Worm (Caenorhabditis elegans) whole organism, L4 larva: ENCODE data around the gene ZK1290.1.
A peak's percentile ranks its signal among the peaks of the same experiment; 100 is the strongest.

ENCODE experiments used
- F49E8.2 ChIP-seq: sonication (generic microtip); optimal IDR thresholded peaks from 2 replicates; lab custom pipeline; 2016; ENCODE audit warnings: missing compliant biosample characterization, mild to moderate bottlenecking, missing genetic modification characterization, borderline replicate concordance
- Y105C5A.15 ChIP-seq: fragments of 200-800 bp; sonication (Bioruptor generic); IDR thresholded peaks from 2 replicates; pipeline ENCODE4 v1.3.6; 2022; ENCODE audit warnings: missing genetic modification characterization, missing compliant biosample characterization
- Y5F2A.4 ChIP-seq: fragments of 200-800 bp; sonication (Bioruptor generic); optimal IDR thresholded peaks from 2 replicates; lab custom pipeline; 2018; ENCODE audit warnings: mild to moderate bottlenecking, missing genetic modification characterization, missing compliant biosample characterization
- ZK337.2 ChIP-seq: fragments of 200-800 bp; sonication (Bioruptor generic); IDR thresholded peaks from 2 replicates; pipeline ENCODE4 v1.3.6; 2022; ENCODE audit warnings: missing genetic modification reagents, missing genetic modification characterization, missing compliant biosample characterization
- aha-1 ChIP-seq: fragments of 150-350 bp; peaks from one replicate; lab custom pipeline; 2014; ENCODE audit warnings: missing biosample characterization, missing genetic modification characterization
- ceh-28 ChIP-seq: fragments of 150-350 bp; optimal IDR thresholded peaks from 2 replicates; lab custom pipeline; 2014; ENCODE audit warnings: missing biosample characterization, missing genetic modification reagents, missing genetic modification characterization
- cey-2 ChIP-seq: sonication (generic microtip); optimal IDR thresholded peaks from 3 replicates; lab custom pipeline; 2017; ENCODE audit warnings: missing genetic modification characterization, mild to moderate bottlenecking, missing compliant biosample characterization, antibody characterized with exemption, borderline replicate concordance; ENCODE audit not compliant: insufficient read depth
- daf-12 ChIP-seq: fragments of 150-350 bp; optimal IDR thresholded peaks from 2 replicates; lab custom pipeline; 2014; ENCODE audit warnings: missing biosample characterization, missing genetic modification reagents, missing genetic modification characterization
- daf-16 ChIP-seq, 3 experiments: sonication (generic microtip); optimal IDR thresholded peaks; 2 replicates each; lab custom pipeline; 2016 to 2017; ENCODE audit warnings: missing genetic modification characterization in 3 of 3, missing genetic modification reagents in 3 of 3, mild to moderate bottlenecking in 2 of 3, missing compliant biosample characterization in 2 of 3, missing biosample characterization in 1 of 3, moderate library complexity in 1 of 3
- daf-19 ChIP-seq: fragments of 200-800 bp; sonication (Bioruptor generic); conservative IDR thresholded peaks from 2 replicates; pipeline ENCODE4 v1.3.6; 2022; ENCODE audit warnings: missing genetic modification characterization, missing compliant biosample characterization
- fkh-10 ChIP-seq: fragments of 150-350 bp; optimal IDR thresholded peaks from 2 replicates; lab custom pipeline; 2014; ENCODE audit warnings: missing biosample characterization, missing genetic modification reagents, missing genetic modification characterization
- fos-1 ChIP-seq: fragments of 150-350 bp; optimal IDR thresholded peaks from 2 replicates; lab custom pipeline; 2014; ENCODE audit warnings: missing biosample characterization, missing genetic modification characterization
- hlh-11 ChIP-seq: fragments of 200-800 bp; sonication (Bioruptor generic); optimal IDR thresholded peaks from 2 replicates; lab custom pipeline; 2018; ENCODE audit warnings: mild to moderate bottlenecking, missing genetic modification characterization, missing compliant biosample characterization
- lin-38 ChIP-seq: fragments of 200-800 bp; sonication (Bioruptor generic); IDR thresholded peaks from 2 replicates; pipeline ENCODE4 v1.3.6; 2022; ENCODE audit warnings: missing genetic modification reagents, missing genetic modification characterization, missing compliant biosample characterization
- lsy-2 ChIP-seq, 2 experiments: fragments of 150-350 bp in 1 of 2; sonication (generic microtip) in 1 of 2; optimal IDR thresholded peaks; 2 replicates each; lab custom pipeline; 2014 to 2017; ENCODE audit warnings: missing biosample characterization in 2 of 2, missing genetic modification characterization in 2 of 2
- madf-5 ChIP-seq, 2 experiments: fragments of 200-800 bp; sonication (Bioruptor generic); IDR thresholded peaks; 2 replicates each; pipeline ENCODE4 v1.3.6; 2022; ENCODE audit warnings: missing compliant biosample characterization in 2 of 2, missing genetic modification characterization in 2 of 2
- madf-9 ChIP-seq: fragments of 200-800 bp; sonication (Bioruptor generic); conservative IDR thresholded peaks from 2 replicates; pipeline ENCODE4 v1.3.6; 2022; ENCODE audit warnings: missing genetic modification reagents, missing genetic modification characterization, missing compliant biosample characterization
- mdl-1 ChIP-seq, 2 experiments: fragments of 150-350 bp in 1 of 2; sonication (generic microtip) in 1 of 2; optimal IDR thresholded peaks; 2 replicates each; lab custom pipeline; 2014 to 2017; ENCODE audit warnings: missing biosample characterization in 2 of 2, missing genetic modification characterization in 2 of 2
- mxl-3 ChIP-seq: fragments of 200-800 bp; sonication (Bioruptor generic); optimal IDR thresholded peaks from 2 replicates; lab custom pipeline; 2018; ENCODE audit warnings: mild to moderate bottlenecking, missing genetic modification characterization, missing compliant biosample characterization
- nhr-102 ChIP-seq: sonication (generic microtip); optimal IDR thresholded peaks from 2 replicates; lab custom pipeline; 2016; ENCODE audit warnings: mild to moderate bottlenecking, missing genetic modification characterization, moderate library complexity, missing compliant biosample characterization
- nhr-111 ChIP-seq: fragments of 200-800 bp; sonication (Bioruptor generic); optimal IDR thresholded peaks from 2 replicates; lab custom pipeline; 2018; ENCODE audit warnings: mild to moderate bottlenecking, missing genetic modification characterization, missing compliant biosample characterization
- nhr-25 ChIP-seq: sonication (generic microtip); optimal IDR thresholded peaks from 2 replicates; lab custom pipeline; 2017; ENCODE audit warnings: missing genetic modification characterization, mild to moderate bottlenecking, missing compliant biosample characterization, antibody characterized with exemption, moderate library complexity, borderline replicate concordance; ENCODE audit not compliant: insufficient read depth
- nhr-28 ChIP-seq: fragments of 150-350 bp; optimal IDR thresholded peaks from 2 replicates; lab custom pipeline; 2014; ENCODE audit warnings: missing biosample characterization, missing genetic modification characterization
- nhr-42 ChIP-seq: fragments of 200-800 bp; sonication (Bioruptor generic); IDR thresholded peaks from 2 replicates; pipeline ENCODE4 v1.3.6; 2022; ENCODE audit warnings: missing genetic modification characterization, missing compliant biosample characterization
- php-3 ChIP-seq: fragments of 200-800 bp; sonication (Bioruptor generic); IDR thresholded peaks from 2 replicates; pipeline ENCODE4 v1.3.6; 2022; ENCODE audit warnings: missing genetic modification reagents, missing genetic modification characterization, missing compliant biosample characterization
- sdz-12 ChIP-seq: fragments of 200-800 bp; sonication (Bioruptor generic); optimal IDR thresholded peaks from 2 replicates; lab custom pipeline; 2018; ENCODE audit warnings: mild to moderate bottlenecking, missing genetic modification characterization, missing compliant biosample characterization
- tag-97 ChIP-seq: fragments of 200-800 bp; sonication (Bioruptor generic); IDR thresholded peaks from 2 replicates; pipeline ENCODE4 v1.3.6; 2022; ENCODE audit warnings: missing genetic modification characterization, missing compliant biosample characterization
- tra-1 ChIP-seq: fragments of 200-800 bp; sonication (Bioruptor generic); IDR thresholded peaks from 2 replicates; pipeline ENCODE4 v1.3.6; 2022; ENCODE audit warnings: missing genetic modification reagents, missing genetic modification characterization, missing compliant biosample characterization
- unc-62 ChIP-seq, 3 experiments: fragments of 150-350 bp in 1 of 3; sonication (generic microtip); optimal IDR thresholded peaks in 2 of 3; peaks in 1 of 3; 1 replicate in 1 of 3; 2 replicates in 2 of 3; lab custom pipeline; 2014 to 2017; ENCODE audit warnings: missing biosample characterization in 3 of 3, missing genetic modification characterization in 3 of 3, missing genetic modification reagents in 3 of 3, missing genotype in 1 of 3

ZK1290.1 gene

DNA sequence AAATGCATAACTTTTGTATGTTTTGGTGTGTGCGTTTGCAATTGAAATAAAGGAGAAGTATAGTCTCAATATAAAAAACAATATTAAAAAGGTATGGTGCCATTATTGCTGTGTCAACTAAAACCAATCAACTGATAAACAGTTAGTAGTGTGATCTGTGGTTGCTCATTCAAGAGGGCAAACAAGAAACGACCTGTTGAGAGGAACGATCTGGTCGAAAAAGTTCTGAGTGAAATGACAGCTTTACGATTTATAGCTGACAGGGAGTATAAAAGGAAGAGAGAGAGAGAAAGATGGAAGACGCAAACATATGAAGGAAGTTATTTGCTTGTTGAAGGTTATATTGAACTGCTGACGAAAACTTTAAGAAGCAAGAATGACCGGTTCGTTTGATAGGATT lies 3.6 kb upstream of the ZK1290.1 start (continued):
- peak; percentile 66 for TF ChIP-seq hlh-11 (tag; lab: Kevin White, UChicago)
- no peak for TF ChIP-seq Y105C5A.15 (GFP tag; lab: Robert Waterston, UW)
- no peak for TF ChIP-seq nhr-25
- TF ChIP-seq nhr-102 = no peak
- no peak for TF ChIP-seq cey-2 (tag; lab: Kevin White, UChicago)
- no peak for TF ChIP-seq lsy-2 (tag; optimal IDR thresholded peaks at IDR 0.05; lab: Kevin White, UChicago)
- TF ChIP-seq tag-97 (GFP tag; lab: Robert Waterston, UW) = no peak
- TF ChIP-seq mdl-1 (tag; optimal IDR thresholded peaks at IDR 0.05; lab: Kevin White, UChicago) = peak in 1 of 2 experiments; percentile 33
- TF ChIP-seq daf-12 (tag; lab: Kevin White, UChicago) = no peak
- TF ChIP-seq unc-62 (GFP tag; optimal IDR thresholded peaks at IDR 0.05 in 1 of 2; lab: Kevin White, UChicago) = peak in 1 of 2 experiments; percentile 94
- TF ChIP-seq unc-62 (tag; optimal IDR thresholded peaks at IDR 0.05; lab: Kevin White, UChicago) = no peak
- no peak for TF ChIP-seq mxl-3 (GFP tag; lab: Kevin White, UChicago)
- TF ChIP-seq nhr-28 (tag; lab: Kevin White, UChicago) = peak; percentile 30
- TF ChIP-seq ZK337.2 (GFP tag; lab: Robert Waterston, UW) = no peak
- no peak for TF ChIP-seq sdz-12 (GFP tag; lab: Kevin White, UChicago)
- TF ChIP-seq tra-1 (GFP tag; lab: Robert Waterston, UW) = no peak
- TF ChIP-seq fkh-10 (GFP tag; lab: Kevin White, UChicago) = no peak
- no peak for TF ChIP-seq daf-19 (GFP tag; lab: Robert Waterston, UW)
- TF ChIP-seq ceh-28 (tag; lab: Kevin White, UChicago) = no peak
- TF ChIP-seq fos-1 = no peak

DNA sequence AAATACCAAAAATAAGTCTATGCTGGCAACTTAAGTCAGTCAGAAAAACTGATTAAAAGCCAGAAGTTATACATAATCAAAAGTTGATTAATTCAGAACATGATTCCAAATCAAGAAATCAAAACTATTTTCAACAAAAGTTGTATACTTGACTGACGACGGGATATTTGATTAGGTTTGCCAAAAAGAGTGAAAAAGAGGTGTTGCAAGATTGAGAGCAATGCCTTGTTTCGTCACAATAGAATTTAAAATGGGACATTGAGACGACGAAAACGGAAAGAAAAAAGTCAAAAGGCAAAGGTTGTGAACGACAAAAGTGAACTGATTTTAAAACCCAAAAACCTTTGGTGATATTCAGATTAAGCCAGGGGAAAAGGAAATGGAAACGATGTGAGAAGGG lies 2.7 kb upstream of the ZK1290.1 start:
- no peak for TF ChIP-seq ceh-28 (tag; lab: Kevin White, UChicago)
- peak; percentile 92 for TF ChIP-seq fkh-10 (GFP tag; lab: Kevin White, UChicago)

DNA sequence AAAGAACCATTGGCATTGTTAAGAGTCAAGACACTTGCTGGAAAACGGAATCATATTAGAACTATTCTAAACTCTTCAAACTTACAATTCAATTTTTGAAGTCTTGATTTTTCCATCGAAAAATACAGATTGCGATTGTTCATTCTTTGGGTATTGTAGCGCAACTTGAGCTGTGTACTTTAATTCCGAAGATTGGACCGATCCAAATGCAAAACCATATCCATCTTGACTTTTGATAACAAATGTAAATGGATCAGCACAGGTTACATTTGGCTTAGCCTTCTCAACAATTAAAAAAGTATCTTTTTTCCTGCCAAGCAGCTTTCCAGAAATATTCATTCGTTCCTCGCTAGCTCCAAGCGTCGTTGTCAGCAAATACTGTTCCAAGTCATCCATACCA lies 720 bp upstream of the ZK1290.1 start:
- TF ChIP-seq F49E8.2 (tag; lab: Kevin White, UChicago) = no peak
- no peak for TF ChIP-seq tra-1 (GFP tag; lab: Robert Waterston, UW)
- TF ChIP-seq aha-1 (tag; lab: Kevin White, UChicago) = no peak
- peak in 1 of 2 experiments; percentile 96 for TF ChIP-seq unc-62 (GFP tag; optimal IDR thresholded peaks at IDR 0.05 in 1 of 2; lab: Kevin White, UChicago)
- TF ChIP-seq unc-62 (tag; optimal IDR thresholded peaks at IDR 0.05; lab: Kevin White, UChicago) = no peak
- TF ChIP-seq lin-38 = no peak

- TF ChIP-seq unc-62 (GFP tag; optimal IDR thresholded peaks at IDR 0.05 in 1 of 2; lab: Kevin White, UChicago) = peak in 1 of 2 experiments; percentile 87
- no peak for TF ChIP-seq unc-62 (tag; optimal IDR thresholded peaks at IDR 0.05; lab: Kevin White, UChicago)
- no peak for TF ChIP-seq hlh-11 (tag; lab: Kevin White, UChicago)
Measured at ce11 chrII:7562616-7563015, 1.1 kb downstream of the ZK1290.1 start.

- no peak for TF ChIP-seq unc-62 (GFP tag; optimal IDR thresholded peaks at IDR 0.05 in 1 of 2; lab: Kevin White, UChicago)
- TF ChIP-seq unc-62 (tag; optimal IDR thresholded peaks at IDR 0.05; lab: Kevin White, UChicago) = no peak
- no peak for TF ChIP-seq daf-16 (GFP tag; optimal IDR thresholded peaks at IDR 0.05; lab: Kevin White, UChicago)
- TF ChIP-seq daf-16 (tag; optimal IDR thresholded peaks at IDR 0.05; lab: Kevin White, UChicago) = no peak
- no peak for TF ChIP-seq daf-12 (tag; lab: Kevin White, UChicago)
- no peak for TF ChIP-seq php-3 (GFP tag; lab: Robert Waterston, UW)
- no peak for TF ChIP-seq madf-9 (GFP tag; lab: Robert Waterston, UW)
- TF ChIP-seq nhr-42 = no peak
- no peak for TF ChIP-seq madf-5 (GFP tag; IDR thresholded peaks at IDR 0.05; lab: Robert Waterston, UW)
- TF ChIP-seq nhr-111 (GFP tag; lab: Kevin White, UChicago) = no peak
- TF ChIP-seq Y5F2A.4 = no peak
- TF ChIP-seq, all 104 proteins: peak for 0
Measured at ce11 chrII:7570305-7570704, 8.7 kb downstream of the ZK1290.1 start, which contains the start of gene F35D2.3. TSS of gene F35D2.3 (plus strand) at chrII:7570605.
